Worm (Caenorhabditis elegans) whole organism, dauer: ENCODE data around the gene str-7.

Source experiments
- unc-62 ChIP-seq: sonication (generic microtip); optimal IDR thresholded peaks from 2 replicates; lab custom pipeline; 2017; ENCODE audit warnings: missing biosample characterization, missing genetic modification reagents, missing genetic modification characterization

str-7 gene

ce11 chrV:16060135-16060534 is 39.2 kb downstream of the str-7 start, which contains the start of gene F14H3.15:
Gene F14H3.15, minus strand, starts transcription at chrV:16060235.
- TF ChIP-seq unc-62 (GFP tag; lab: Kevin White, UChicago), result no peak

DNA sequence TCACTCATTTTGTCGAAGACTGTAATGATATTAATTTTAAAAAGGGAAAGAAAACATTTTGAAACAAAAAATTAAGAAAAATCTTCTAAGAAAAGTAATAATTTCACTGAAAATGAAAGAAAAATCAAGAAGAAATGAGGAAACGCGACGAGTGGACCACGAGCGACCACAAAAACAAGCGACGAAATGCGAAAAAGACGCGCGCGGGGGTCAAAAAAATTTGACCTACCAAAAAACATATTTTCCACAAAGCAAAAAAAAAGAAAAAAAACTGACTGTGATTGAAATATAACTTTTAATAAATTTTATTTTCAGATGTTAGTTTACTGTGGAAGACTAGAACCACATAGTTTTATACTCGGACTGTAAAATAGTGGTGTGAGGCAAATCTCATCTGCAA is 40.5 kb downstream of the str-7 start, which contains the start of gene F14H3.6:
F14H3.6 (minus strand) TSS at position 22 of the 400 bp plus-strand sequence.
- no peak for TF ChIP-seq unc-62 (GFP tag; lab: Kevin White, UChicago)

DNA sequence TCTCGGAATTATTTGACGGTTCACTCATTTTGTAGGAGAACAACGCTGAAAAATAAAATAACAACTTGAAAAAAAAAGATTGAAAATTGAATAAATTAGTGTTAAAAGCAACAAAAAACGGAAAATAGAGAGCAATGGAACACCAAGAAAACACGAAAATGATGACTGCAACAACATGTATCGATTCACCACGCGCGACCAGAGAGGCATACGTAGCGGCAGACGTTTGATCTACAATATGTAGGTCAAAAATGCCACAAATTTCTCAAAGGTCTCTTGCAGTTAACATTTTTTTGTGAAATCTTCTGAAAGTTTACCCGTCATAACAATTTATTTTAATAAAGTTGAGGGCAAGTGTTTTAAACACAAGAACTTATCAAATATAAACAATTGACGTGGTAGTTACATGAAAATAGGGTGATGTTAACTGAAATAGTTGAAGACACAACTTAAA is 42.3 kb downstream of the str-7 start, which contains the start of gene F14H3.5:
F14H3.5 (minus strand) TSS at position 51 of the 454 bp plus-strand sequence.
- no peak for TF ChIP-seq unc-62 (GFP tag; lab: Kevin White, UChicago)

DNA sequence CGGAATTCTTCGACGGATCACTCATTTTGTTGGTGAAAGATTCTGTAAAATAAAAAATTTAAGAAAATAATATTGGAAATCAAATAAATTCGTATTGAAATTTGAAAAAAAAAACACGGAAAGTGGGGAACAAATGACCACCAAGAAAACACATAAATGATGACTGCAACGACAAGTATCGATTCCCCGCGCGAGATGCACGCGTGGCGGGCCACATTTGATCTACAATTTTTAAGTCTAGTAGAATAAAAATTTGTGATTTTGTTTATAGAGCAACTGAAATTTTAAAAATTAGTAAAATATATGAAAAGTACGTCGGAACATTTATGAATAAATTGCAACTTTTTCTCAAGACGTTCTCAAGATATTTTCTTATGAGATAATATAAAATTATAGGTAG is 44.3 kb downstream of the str-7 start, which contains the start of gene F14H3.4:
F14H3.4 (minus strand) TSS at position 42 of the 400 bp plus-strand sequence.
- no peak for TF ChIP-seq unc-62 (GFP tag; lab: Kevin White, UChicago)

ce11 chrV:16053373-16053772 is 46.0 kb downstream of the str-7 start, which contains the start of gene F14H3.3:
Gene F14H3.3, minus strand, starts transcription at chrV:16053473.
- no peak for TF ChIP-seq unc-62 (GFP tag; lab: Kevin White, UChicago)

- no peak for TF ChIP-seq unc-62 (GFP tag; lab: Kevin White, UChicago)
These were observed 50.2 kb downstream of the str-7 start, which contains the start of gene best-12 for ce11 chrV:16049177-16049576. Gene best-12, plus strand, starts transcription at chrV:16049477.
